Worm (Caenorhabditis elegans) whole organism, dauer: ENCODE measurements around the gene folt-3.

Experiments used
- unc-62 ChIP-seq: sonication (generic microtip); optimal IDR thresholded peaks from 2 replicates; lab custom pipeline; 2017; ENCODE audit warnings: missing biosample characterization, missing genetic modification reagents, missing genetic modification characterization

The folt-3 gene

DNA sequence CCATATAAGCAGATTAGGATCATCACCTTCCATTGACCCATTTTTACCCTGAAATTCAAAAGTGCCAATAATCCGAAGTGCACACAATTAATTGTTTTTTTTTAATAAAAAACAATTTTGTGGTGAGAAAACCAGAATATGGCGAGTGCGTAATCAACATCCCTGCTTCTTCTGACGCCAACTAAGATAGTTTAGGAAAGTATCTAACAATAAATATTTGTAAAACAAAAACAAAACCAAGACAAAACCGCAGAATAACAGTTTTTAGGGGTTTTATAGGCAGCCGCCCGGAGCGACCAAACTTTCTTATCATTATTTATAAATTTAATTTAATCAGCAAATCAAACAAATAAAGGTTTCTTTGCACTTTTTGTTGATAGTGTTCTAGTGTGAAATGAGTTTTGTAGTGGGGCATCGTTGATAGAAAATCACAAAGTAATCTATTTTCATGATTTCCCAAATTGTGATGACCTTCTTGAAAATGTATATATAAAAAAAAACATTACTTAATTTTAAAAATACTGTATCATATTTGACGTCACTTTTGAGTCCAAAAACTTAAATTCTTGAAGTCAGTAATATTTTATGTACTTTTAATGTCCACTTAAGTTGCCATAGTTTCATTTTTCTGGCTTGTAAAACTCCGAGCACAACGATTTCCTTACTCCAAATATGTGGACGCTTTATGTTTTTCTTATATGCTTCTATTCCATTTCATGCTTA lies at the start of gene folt-3, which contains the start of gene clec-214:
folt-3 (minus strand) TSS at position 51 of the 723 bp plus-strand sequence.
clec-214 (plus strand) TSS at position 673 of the 723 bp plus-strand sequence.
- no peak for TF ChIP-seq unc-62 (GFP tag; lab: Kevin White, UChicago)

DNA sequence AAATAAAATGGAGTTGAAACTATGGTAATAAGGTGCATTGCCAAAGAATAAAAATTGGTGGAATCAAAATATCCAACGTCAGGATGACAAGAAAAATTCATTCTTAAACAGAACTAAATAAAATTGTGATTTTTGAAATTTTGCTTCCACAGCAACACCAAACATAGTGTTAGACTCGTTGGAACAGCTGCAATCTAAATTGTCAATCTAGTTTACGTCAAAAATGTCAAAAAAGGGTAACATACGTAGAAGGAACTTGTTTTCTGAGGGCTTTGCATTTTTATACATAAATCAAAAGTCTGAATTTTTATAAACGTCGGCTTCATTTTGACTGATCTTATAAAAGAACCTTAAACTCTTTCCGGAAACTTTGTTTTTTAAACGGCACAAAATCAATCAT lies 44.0 kb upstream of the folt-3 start, which contains the start of gene srh-200:
srh-200 (minus strand) TSS at position 101 of the 400 bp plus-strand sequence.
- TF ChIP-seq unc-62 (GFP tag; lab: Kevin White, UChicago): no peak

DNA sequence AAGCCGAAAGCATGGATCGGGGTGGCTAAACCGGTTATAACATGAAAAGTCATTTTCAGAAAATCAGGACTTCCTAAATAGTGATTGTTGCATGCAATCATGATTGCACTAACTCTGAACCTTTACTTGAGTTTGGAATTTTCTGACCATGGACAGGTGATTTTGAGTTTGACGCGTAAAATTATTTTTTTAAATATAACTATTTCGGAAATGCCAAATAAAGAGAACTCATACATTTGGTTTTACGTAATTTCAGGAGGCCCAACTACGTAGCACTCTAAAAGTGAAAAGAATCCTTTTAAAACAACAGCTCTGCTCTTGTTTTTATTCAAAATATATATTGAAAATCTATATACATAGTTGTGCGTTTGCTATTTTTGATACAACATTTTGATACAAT lies 42.2 kb upstream of the folt-3 start, which contains the start of gene srh-234:
srh-234 (minus strand) TSS at position 101 of the 400 bp plus-strand sequence.
- no peak for TF ChIP-seq unc-62 (GFP tag; lab: Kevin White, UChicago)

DNA sequence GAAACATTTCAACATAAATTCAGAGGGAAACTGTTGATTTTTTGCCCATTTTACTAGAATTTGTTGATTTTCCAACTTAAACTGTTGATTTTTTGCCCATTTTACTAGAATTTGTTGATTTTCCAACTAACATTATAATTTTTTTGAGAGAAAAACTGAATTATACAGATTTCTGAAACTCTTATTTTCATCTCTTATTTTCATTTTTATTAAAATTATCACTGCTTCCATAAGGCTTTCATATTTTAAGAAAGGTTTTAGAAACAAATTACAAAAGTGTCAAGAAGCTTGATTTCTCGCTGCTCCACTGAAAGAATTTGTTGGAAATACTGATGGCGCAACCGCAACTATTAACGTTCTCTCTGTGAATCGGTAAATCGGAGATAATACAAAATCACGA lies 40.4 kb upstream of the folt-3 start:
- TF ChIP-seq unc-62 (GFP tag; lab: Kevin White, UChicago): no peak

DNA sequence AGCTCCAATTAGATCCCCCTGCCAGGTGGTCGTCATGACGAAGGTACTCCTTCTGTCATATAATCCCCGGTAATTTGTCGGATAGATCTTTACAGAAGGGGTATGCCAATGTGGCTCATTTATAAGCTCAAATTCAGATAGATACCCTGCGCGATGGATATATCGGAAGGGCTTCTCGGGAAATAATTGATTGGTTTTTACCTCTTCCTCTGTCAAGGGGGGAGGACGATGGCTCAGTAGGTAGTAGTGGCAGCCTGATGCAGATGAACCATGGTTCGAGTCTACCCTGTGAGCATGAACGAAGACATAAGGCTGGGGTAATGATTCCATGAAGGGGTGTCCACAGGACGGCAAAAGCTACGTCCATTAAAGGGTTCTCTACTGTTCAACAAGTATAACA lies 37.6 kb upstream of the folt-3 start:
- TF ChIP-seq unc-62 (GFP tag; lab: Kevin White, UChicago): no peak

DNA sequence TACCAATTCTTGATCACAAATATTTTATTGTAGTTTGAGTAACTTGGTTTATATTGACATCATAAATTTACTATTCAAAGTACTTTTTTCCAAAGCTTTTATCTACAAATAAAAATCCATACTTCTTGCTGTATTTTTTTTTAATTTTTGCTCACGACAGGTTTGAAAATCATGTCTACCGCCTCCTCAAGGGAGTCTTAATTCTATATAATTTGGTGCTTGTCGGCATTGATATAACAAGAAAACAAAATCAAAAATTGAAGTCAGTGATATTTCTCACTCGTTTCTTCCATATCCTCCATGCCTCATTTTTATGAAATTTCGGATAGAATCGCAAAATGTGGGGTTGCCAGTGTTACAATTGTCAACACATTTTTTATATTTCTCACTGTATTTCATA lies 35.9 kb upstream of the folt-3 start, which contains the start of gene str-47:
str-47 (plus strand) TSS at position 301 of the 400 bp plus-strand sequence.
- TF ChIP-seq unc-62 (GFP tag; lab: Kevin White, UChicago): no peak

DNA sequence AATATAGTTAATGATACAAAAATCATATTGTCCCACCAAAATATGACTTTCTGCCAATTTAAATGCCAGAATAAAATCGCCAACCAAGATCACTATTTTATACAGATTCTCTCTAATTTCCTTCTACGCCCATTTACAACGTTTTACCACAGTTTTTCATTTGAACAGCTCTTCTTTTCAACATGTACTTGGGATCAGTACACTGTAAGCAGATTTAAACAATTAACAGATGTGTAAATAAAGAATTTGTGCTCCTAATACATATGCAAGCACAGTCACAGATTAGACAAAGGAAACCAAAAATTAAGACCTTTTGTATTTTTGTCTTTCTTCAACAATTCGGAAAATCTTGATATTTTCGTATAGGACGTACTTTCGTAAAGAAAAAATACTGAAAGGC lies 33.9 kb upstream of the folt-3 start, which contains the start of gene F07C4.11:
F07C4.11 (minus strand) TSS at position 101 of the 400 bp plus-strand sequence.
- TF ChIP-seq unc-62 (GFP tag; lab: Kevin White, UChicago): no peak

DNA sequence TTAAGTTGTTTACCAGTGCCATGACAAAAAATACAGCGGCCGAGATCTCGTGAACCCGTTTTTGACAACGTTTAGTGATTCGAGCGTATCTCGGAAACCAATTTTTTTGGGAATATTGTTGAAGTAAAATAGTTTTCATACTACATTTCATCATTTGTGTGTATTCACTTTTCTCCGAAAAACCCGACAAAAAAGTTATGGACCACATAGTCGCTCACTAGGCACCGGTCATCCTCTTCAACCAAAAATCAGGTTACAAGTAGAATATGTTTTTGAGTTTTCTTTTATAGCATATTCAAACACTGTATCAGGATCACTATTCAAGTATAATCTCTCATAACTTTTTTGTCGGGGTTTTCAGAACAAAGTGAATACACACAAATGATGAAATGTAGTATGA lies 32.2 kb upstream of the folt-3 start:
- TF ChIP-seq unc-62 (GFP tag; lab: Kevin White, UChicago): no peak

DNA sequence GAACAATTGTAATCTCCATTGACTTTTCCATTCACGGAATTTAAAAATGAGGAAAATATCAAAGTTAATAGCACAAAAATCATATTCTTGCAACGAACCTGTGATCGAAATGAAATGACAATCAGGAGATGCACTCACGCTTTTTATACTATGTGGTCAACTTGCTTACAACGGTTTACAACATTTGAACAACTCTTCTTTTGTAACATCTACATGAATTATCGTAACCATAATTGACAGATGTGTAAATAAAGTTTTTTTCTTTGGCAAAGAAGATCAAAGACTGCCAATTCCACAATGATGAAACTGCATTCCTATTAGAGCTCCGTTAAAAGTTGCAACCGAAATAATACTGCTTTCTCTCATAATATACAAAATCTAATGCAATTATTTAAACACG lies 30.2 kb upstream of the folt-3 start, which contains the start of gene F07C4.10:
F07C4.10 (minus strand) TSS at position 101 of the 400 bp plus-strand sequence.
- TF ChIP-seq unc-62 (GFP tag; lab: Kevin White, UChicago): no peak

DNA sequence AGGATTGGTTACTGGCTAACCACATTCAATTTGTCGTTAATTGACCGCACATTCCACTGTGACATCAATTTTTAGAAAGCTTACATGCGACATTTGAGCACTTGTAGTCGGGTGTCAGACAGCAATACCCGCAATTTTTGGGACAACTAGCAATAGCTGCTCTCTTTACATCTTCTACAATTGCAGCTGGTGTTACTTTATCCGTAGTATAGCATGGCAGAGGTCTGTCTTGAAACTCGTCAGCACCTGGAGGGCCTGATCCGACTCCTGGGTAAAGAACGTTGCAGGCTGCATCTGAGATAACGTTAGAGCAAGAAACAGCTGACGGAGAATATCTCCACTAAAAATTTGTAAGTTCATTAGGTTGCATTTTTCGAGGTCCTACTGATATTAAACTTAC lies 29.8 kb upstream of the folt-3 start:
- no peak for TF ChIP-seq unc-62 (GFP tag; lab: Kevin White, UChicago)

DNA sequence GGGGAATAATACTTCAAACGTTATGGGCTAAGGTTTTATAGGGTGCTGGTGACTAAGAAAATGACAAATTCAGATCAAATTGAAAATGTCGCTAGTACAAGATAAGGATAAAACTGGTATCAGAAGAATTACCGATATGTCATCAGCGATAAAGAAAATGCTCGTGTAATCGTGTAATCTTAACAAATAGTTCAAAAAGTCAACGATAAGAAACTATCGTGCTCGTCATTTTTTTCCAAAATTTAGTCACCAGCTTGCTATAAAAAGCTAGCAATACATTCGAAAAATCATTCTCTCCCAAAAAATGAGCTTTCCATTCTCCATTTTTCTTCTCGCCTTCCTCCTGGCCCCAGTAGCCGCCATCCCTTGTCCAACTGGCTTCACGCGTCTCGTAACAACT lies 28.3 kb upstream of the folt-3 start, which contains the start of gene clec-45:
clec-45 (plus strand) TSS at position 301 of the 400 bp plus-strand sequence.
- TF ChIP-seq unc-62 (GFP tag; lab: Kevin White, UChicago): no peak

DNA sequence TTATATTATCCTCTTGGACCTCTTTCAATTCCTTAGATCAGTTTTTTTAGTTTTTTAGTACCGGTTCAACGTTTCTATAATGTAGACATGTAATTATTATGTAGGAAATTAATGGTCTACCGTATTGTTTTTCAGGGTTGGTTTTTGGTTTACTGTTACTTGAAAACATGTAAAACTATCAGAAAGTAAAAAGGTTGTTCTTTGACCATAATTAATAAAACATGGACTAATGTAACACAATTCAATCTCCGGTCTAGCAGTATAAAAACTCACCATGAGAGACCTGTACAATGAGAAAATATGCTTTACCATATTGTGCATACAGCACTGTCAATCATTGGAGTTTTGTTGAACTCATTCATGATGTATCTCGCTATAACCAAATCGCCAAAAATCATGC lies 25.9 kb upstream of the folt-3 start, which contains the start of gene srd-29:
srd-29 (plus strand) TSS at position 301 of the 400 bp plus-strand sequence.
- TF ChIP-seq unc-62 (GFP tag; lab: Kevin White, UChicago): no peak

DNA sequence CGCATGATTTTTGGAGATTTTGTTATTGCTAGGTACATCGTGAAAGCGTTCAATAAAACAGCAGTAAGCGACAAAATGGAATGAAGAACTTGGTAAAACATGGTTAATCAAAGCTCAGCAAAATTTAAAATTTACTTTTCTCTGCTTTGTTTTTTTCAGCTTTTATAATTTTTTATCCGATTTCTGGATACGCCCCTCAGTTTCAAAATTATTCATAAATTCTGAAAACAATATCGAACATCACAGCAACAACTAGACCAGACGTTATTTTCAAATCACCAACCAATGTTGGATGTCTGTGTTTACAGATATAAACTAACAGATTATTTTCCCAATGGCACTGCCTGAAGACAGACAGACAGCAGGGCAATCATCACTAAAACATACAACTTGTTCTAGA lies 25.1 kb upstream of the folt-3 start, which contains the start of gene srd-31:
srd-31 (minus strand) TSS at position 101 of the 400 bp plus-strand sequence.
- TF ChIP-seq unc-62 (GFP tag; lab: Kevin White, UChicago): no peak

DNA sequence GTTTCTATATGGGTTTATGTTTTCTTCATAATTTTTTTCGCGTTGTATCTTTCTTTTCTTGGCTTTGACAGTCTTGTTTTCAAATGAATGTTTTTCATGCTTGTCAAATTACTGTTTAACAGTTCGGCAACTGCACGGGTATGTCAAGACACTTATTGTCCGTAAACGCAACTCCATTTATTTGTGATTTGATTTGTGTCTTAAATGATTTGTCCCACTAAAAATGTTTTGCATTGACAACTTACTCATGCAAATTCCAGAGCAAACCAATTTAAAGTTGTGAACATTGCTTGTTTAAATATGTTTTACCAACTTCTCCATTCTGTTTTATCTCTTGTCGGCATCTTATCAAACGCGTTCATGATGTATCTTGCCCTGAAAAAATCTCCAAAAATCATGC lies 22.2 kb upstream of the folt-3 start, which contains the start of gene srd-25:
srd-25 (plus strand) TSS at position 301 of the 400 bp plus-strand sequence.
- no peak for TF ChIP-seq unc-62 (GFP tag; lab: Kevin White, UChicago)

DNA sequence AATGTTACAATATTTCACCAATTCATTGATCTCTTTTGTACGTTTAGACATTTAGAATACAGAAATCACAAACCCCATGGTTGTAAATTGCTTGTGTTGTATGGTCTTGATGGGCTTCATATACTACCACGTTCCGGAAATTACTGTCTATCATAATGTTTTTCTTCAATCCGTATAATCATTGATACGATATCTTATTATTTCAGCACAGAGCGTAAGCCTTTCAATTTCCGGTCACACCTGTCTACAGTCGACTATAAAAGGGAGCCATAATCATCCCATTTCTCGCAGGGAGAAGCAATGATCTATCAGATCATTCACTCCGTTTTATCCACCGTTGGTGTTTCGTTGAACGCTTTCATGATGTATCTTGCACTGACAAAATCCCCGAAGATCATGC lies 20.0 kb upstream of the folt-3 start, which contains the start of gene srd-30:
srd-30 (plus strand) TSS at position 301 of the 400 bp plus-strand sequence.
- TF ChIP-seq unc-62 (GFP tag; lab: Kevin White, UChicago): no peak

DNA sequence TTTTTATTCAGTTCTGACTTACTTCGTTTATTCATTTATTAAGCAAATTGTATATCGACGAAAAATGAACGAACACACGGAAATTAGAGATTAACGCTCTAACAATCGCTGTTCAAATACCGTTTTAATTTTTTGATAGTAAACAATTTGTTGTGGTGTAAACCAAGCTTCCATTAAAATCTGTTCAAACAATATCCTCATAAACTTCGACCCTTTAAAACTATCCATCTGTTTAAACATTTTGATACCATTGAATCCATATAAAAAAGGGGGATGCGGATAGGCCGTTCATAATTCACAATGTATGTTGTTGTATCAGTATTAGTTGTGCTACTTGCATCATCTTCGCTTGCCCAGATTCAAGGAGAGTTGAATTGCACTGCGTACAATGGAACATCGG lies 17.0 kb upstream of the folt-3 start, which contains the start of gene F07C4.6:
F07C4.6 (plus strand) TSS at position 301 of the 400 bp plus-strand sequence.
- no peak for TF ChIP-seq unc-62 (GFP tag; lab: Kevin White, UChicago)
